Fruit fly (Drosophila melanogaster) whole organism, wandering third instar larva: ENCODE data around the gene alphaCOP.
A peak's percentile ranks its signal among the peaks of the same experiment; 100 is the strongest.

Experiments used
- CG32264 ChIP-seq: fragments of 200-800 bp; sonication (Bioruptor generic); optimal IDR thresholded peaks from 2 replicates; lab custom pipeline; 2016; ENCODE audit warnings: missing biosample characterization, missing genetic modification characterization
- CrebA ChIP-seq: fragments of 200-800 bp; sonication (Bioruptor generic); optimal IDR thresholded peaks from 2 replicates; lab custom pipeline; 2016; ENCODE audit warnings: missing biosample characterization, mild to moderate bottlenecking, missing genetic modification characterization, borderline replicate concordance
- Dfd ChIP-seq: fragments of >200 bp; optimal IDR thresholded peaks from 2 replicates; lab custom pipeline; 2017; ENCODE audit warnings: missing biosample characterization, missing genetic modification characterization
- Dif ChIP-seq: fragments of 200-275, 200-300 bp; sonication (Bioruptor generic); optimal IDR thresholded peaks from 2 replicates; lab custom pipeline; 2018; ENCODE audit warnings: missing biosample characterization, missing genetic modification characterization; ENCODE audit not compliant: partially characterized antibody
- GATAd ChIP-seq: sonication (Bioruptor generic); optimal IDR thresholded peaks from 2 replicates; lab custom pipeline; 2016; ENCODE audit warnings: missing biosample characterization, missing genetic modification characterization
- HLH106 ChIP-seq: fragments of 200-800 bp; optimal IDR thresholded peaks from 3 replicates; lab custom pipeline; 2019; ENCODE audit warnings: missing biosample characterization, mild to moderate bottlenecking, missing genetic modification characterization, moderate library complexity
- Hnf4 ChIP-seq: fragments of 200-800 bp; sonication (Bioruptor generic); optimal IDR thresholded peaks from 2 replicates; lab custom pipeline; 2016; ENCODE audit warnings: missing biosample characterization, mild to moderate bottlenecking, missing genetic modification characterization
- Hr78 ChIP-seq: fragments of >200 bp; optimal IDR thresholded peaks from 2 replicates; lab custom pipeline; 2017; ENCODE audit warnings: missing biosample characterization, missing genetic modification characterization
- Jra ChIP-seq: sonication (Bioruptor generic); optimal IDR thresholded peaks from 2 replicates; lab custom pipeline; 2016; ENCODE audit warnings: missing biosample characterization, missing genetic modification characterization
- Mio ChIP-seq: sonication (Bioruptor generic); optimal IDR thresholded peaks from 2 replicates; lab custom pipeline; 2016; ENCODE audit warnings: missing biosample characterization, missing genetic modification characterization
- Myc ChIP-seq: fragments of >200 bp; optimal IDR thresholded peaks from 2 replicates; lab custom pipeline; 2017
- N ChIP-seq: fragments of >200 bp; optimal IDR thresholded peaks from 2 replicates; lab custom pipeline; 2018; ENCODE audit warnings: missing biosample characterization, missing external identifiers, missing genetic modification characterization
- Rel ChIP-seq, 2 experiments: fragments of 200-800 bp; sonication (Bioruptor generic) in 1 of 2; optimal IDR thresholded peaks; 2 replicates in 1 of 2; 3 replicates in 1 of 2; lab custom pipeline; 2016 to 2019; ENCODE audit warnings: mild to moderate bottlenecking in 2 of 2, missing biosample characterization in 2 of 2, missing genetic modification characterization in 2 of 2, moderate library complexity in 1 of 2
- Sp1 ChIP-seq: fragments of 200-800 bp; sonication (Bioruptor generic); optimal IDR thresholded peaks from 3 replicates; lab custom pipeline; 2019; ENCODE audit warnings: missing biosample characterization, mild to moderate bottlenecking, missing genetic modification characterization, moderate library complexity
- Vsx2 ChIP-seq: fragments of 200-300, 225-300 bp; sonication (Bioruptor generic); optimal IDR thresholded peaks from 2 replicates; lab custom pipeline; 2018; ENCODE audit warnings: missing biosample characterization, missing genetic modification characterization; ENCODE audit not compliant: partially characterized antibody
- br ChIP-seq: fragments of 200-800 bp; sonication (Bioruptor generic); optimal IDR thresholded peaks from 2 replicates; lab custom pipeline; 2016; ENCODE audit warnings: missing biosample characterization, missing genetic modification characterization
- dmrt93B ChIP-seq: fragments of 200-800 bp; sonication (Bioruptor generic); optimal IDR thresholded peaks from 2 replicates; lab custom pipeline; 2018; ENCODE audit warnings: missing biosample characterization, mild to moderate bottlenecking, missing genetic modification characterization
- dsf ChIP-seq: sonication (Bioruptor generic); optimal IDR thresholded peaks from 2 replicates; lab custom pipeline; 2016; ENCODE audit warnings: missing biosample characterization, missing genetic modification characterization, borderline replicate concordance
- foxo ChIP-seq, 2 experiments: fragments of 200-800 bp; sonication (Bioruptor generic); optimal IDR thresholded peaks; 2 replicates in 1 of 2; 3 replicates in 1 of 2; lab custom pipeline; 2016 to 2017; ENCODE audit warnings: missing biosample characterization in 2 of 2, missing genetic modification characterization in 2 of 2
- h ChIP-seq: fragments of 200-800 bp; sonication (Bioruptor generic); optimal IDR thresholded peaks from 3 replicates; lab custom pipeline; 2016; ENCODE audit warnings: missing biosample characterization, mild to moderate bottlenecking, missing genetic modification characterization
- jim ChIP-seq: fragments of 175-275, 200-325 bp; sonication (Bioruptor generic); optimal IDR thresholded peaks from 2 replicates; lab custom pipeline; 2016; ENCODE audit warnings: missing biosample characterization, mild to moderate bottlenecking, missing genetic modification characterization
- lola ChIP-seq: fragments of >200 bp; optimal IDR thresholded peaks from 2 replicates; lab custom pipeline; 2017; ENCODE audit warnings: missing biosample characterization, missing genetic modification characterization
- psq ChIP-seq: fragments of 200-800 bp; sonication (Bioruptor generic); optimal IDR thresholded peaks from 3 replicates; lab custom pipeline; 2017; ENCODE audit warnings: missing biosample characterization, mild to moderate bottlenecking, missing genetic modification characterization, moderate library complexity
- rgr ChIP-seq: fragments of 200-800 bp; sonication (Bioruptor generic); optimal IDR thresholded peaks from 3 replicates; lab custom pipeline; 2016; ENCODE audit warnings: missing biosample characterization, mild to moderate bottlenecking, missing genetic modification characterization
- tai ChIP-seq: sonication (Bioruptor generic); optimal IDR thresholded peaks from 2 replicates; lab custom pipeline; 2016; ENCODE audit warnings: missing biosample characterization, missing genetic modification characterization
- usp ChIP-seq: fragments of >200 bp; optimal IDR thresholded peaks from 2 replicates; lab custom pipeline; 2017; ENCODE audit warnings: missing biosample characterization, missing genetic modification characterization
- woc ChIP-seq: sonication (Bioruptor generic); optimal IDR thresholded peaks from 2 replicates; lab custom pipeline; 2016; ENCODE audit warnings: missing biosample characterization, mild to moderate bottlenecking, missing genetic modification characterization

alphaCOP gene

dm6 chr3L:1615701-1616100 lies 29.3 kb downstream of the alphaCOP start, which contains the start of gene CG12105:
CG12105 (minus strand) TSS chr3L:1615801.
- TF ChIP-seq Mio (GFP tag; lab: Kevin White, UChicago) (no peak), lola (GFP tag; lab: Kevin White, UChicago) (no peak)

- TF ChIP-seq Dfd (GFP tag; lab: Kevin White, UChicago): no peak
- no peak for TF ChIP-seq CG32264
- no peak for TF ChIP-seq lola (GFP tag; lab: Kevin White, UChicago)
- TF ChIP-seq Dif: no peak
These were observed 30.4 kb downstream of the alphaCOP start for dm6 chr3L:1614465-1615084.

dm6 chr3L:1609611-1610010 lies 35.4 kb downstream of the alphaCOP start:
- TF ChIP-seq lola (GFP tag; lab: Kevin White, UChicago): no peak

dm6 chr3L:1602833-1603128 lies 42.2 kb downstream of the alphaCOP start, which contains the start of the genes CG18170 and CG33791:
CG18170 (plus strand) TSS chr3L:1602954.
CG33791 (plus strand) TSS chr3L:1602954.
- no peak for TF ChIP-seq psq (GFP tag; lab: Kevin White, UChicago)
- TF ChIP-seq rgr: no peak
- no peak for TF ChIP-seq Dif
- TF ChIP-seq N (GFP tag; lab: Kevin White, UChicago): no peak
- no peak for TF ChIP-seq jim (GFP tag; lab: Kevin White, UChicago)
- no peak for TF ChIP-seq h (GFP tag; lab: Kevin White, UChicago)
- TF ChIP-seq CG32264: no peak
- TF ChIP-seq GATAd (GFP tag; lab: Kevin White, UChicago): no peak
- no peak for TF ChIP-seq tai (GFP tag; lab: Kevin White, UChicago)
- no peak for TF ChIP-seq Hnf4 (GFP tag; lab: Kevin White, UChicago)
- no peak for TF ChIP-seq usp (GFP tag; lab: Kevin White, UChicago)
- no peak for TF ChIP-seq Hr78 (GFP tag; lab: Kevin White, UChicago)
- TF ChIP-seq CrebA (GFP tag; lab: Kevin White, UChicago): no peak
- no peak for TF ChIP-seq Jra (GFP tag; lab: Kevin White, UChicago)
- no peak for TF ChIP-seq woc (GFP tag; lab: Kevin White, UChicago)
- TF ChIP-seq dmrt93B: no peak

dm6 chr3L:1602064-1602832 lies 42.8 kb downstream of the alphaCOP start, which contains the start of gene CG12104:
CG12104 (minus strand) TSS chr3L:1602674.
- TF ChIP-seq Rel (GFP tag; optimal IDR thresholded peaks at IDR 0.05; lab: Kevin White, UChicago) (no peak), Rel (tag; optimal IDR thresholded peaks at IDR 0.05; lab: Kevin White, UChicago) (peak; percentile 1), HLH106 (no peak), h (GFP tag; lab: Kevin White, UChicago) (peak; percentile 22), dsf (no peak), Sp1 (GFP tag; lab: Kevin White, UChicago) (no peak), foxo (GFP tag; optimal IDR thresholded peaks at IDR 0.05; lab: Kevin White, UChicago) (peak in 1 of 2 experiments; percentile 11)

dm6 chr3L:1592822-1593452 lies 52.1 kb downstream of the alphaCOP start:
- TF ChIP-seq dsf: no peak
- peak; percentile 80 for TF ChIP-seq psq (GFP tag; lab: Kevin White, UChicago)
- TF ChIP-seq GATAd (GFP tag; lab: Kevin White, UChicago): no peak
- no peak for TF ChIP-seq Hr78 (GFP tag; lab: Kevin White, UChicago)
- peak; percentile 24 for TF ChIP-seq Dif
- no peak for TF ChIP-seq N (GFP tag; lab: Kevin White, UChicago)
- no peak for TF ChIP-seq Mio (GFP tag; lab: Kevin White, UChicago)
- no peak for TF ChIP-seq CrebA (GFP tag; lab: Kevin White, UChicago)
- no peak for TF ChIP-seq dmrt93B
- TF ChIP-seq Sp1 (GFP tag; lab: Kevin White, UChicago): no peak
- TF ChIP-seq br: no peak
- no peak for TF ChIP-seq Myc
- peak; percentile 59 for TF ChIP-seq Vsx2 (GFP tag; lab: Kevin White, UChicago)
